Fruit fly (Drosophila melanogaster) whole organism, prepupa: ENCODE results near the gene CG31787.

Source experiments
- CG10669 ChIP-seq: fragments of 200-800 bp; sonication (Bioruptor generic); optimal IDR thresholded peaks from 3 replicates; lab custom pipeline; 2018; ENCODE audit warnings: missing biosample characterization, mild to moderate bottlenecking, missing genetic modification characterization, moderate library complexity
- CG16779 ChIP-seq: fragments of 200-800 bp; sonication (Bioruptor generic); optimal IDR thresholded peaks from 3 replicates; lab custom pipeline; 2017; ENCODE audit warnings: missing biosample characterization, mild to moderate bottlenecking, missing genetic modification characterization
- CG31627 ChIP-seq: fragments of 200-800 bp; sonication (Bioruptor generic); optimal IDR thresholded peaks from 3 replicates; lab custom pipeline; 2016; ENCODE audit warnings: missing biosample characterization, missing genetic modification characterization
- Eip75B ChIP-seq: fragments of 200-800 bp; sonication (Bioruptor generic); optimal IDR thresholded peaks from 3 replicates; lab custom pipeline; 2016; ENCODE audit warnings: missing biosample characterization, missing genetic modification characterization
- Eip93F ChIP-seq: fragments of 200-800 bp; sonication (Bioruptor generic); optimal IDR thresholded peaks from 2 replicates; lab custom pipeline; 2016; ENCODE audit warnings: missing biosample characterization, mild to moderate bottlenecking, missing genetic modification characterization
- Ets96B ChIP-seq: fragments of 200-800 bp; optimal IDR thresholded peaks from 2 replicates; lab custom pipeline; 2019; ENCODE audit warnings: missing biosample characterization, mild to moderate bottlenecking, missing genetic modification characterization, moderate library complexity
- Hr39 ChIP-seq: fragments of 200-800 bp; sonication (Bioruptor generic); optimal IDR thresholded peaks from 2 replicates; lab custom pipeline; 2016; ENCODE audit warnings: missing biosample characterization, missing genetic modification characterization
- OdsH ChIP-seq: fragments of 200-800 bp; sonication (Bioruptor generic); optimal IDR thresholded peaks from 3 replicates; lab custom pipeline; 2016; ENCODE audit warnings: missing biosample characterization, missing genetic modification characterization
- esn ChIP-seq: fragments of 200-800 bp; sonication (Bioruptor generic); optimal IDR thresholded peaks from 2 replicates; lab custom pipeline; 2016; ENCODE audit warnings: missing biosample characterization, mild to moderate bottlenecking, missing genetic modification characterization, moderate library complexity
- vri ChIP-seq: fragments of 200-800 bp; sonication (Bioruptor generic); optimal IDR thresholded peaks from 3 replicates; lab custom pipeline; 2016; ENCODE audit warnings: missing biosample characterization, mild to moderate bottlenecking, missing genetic modification characterization

DNA sequence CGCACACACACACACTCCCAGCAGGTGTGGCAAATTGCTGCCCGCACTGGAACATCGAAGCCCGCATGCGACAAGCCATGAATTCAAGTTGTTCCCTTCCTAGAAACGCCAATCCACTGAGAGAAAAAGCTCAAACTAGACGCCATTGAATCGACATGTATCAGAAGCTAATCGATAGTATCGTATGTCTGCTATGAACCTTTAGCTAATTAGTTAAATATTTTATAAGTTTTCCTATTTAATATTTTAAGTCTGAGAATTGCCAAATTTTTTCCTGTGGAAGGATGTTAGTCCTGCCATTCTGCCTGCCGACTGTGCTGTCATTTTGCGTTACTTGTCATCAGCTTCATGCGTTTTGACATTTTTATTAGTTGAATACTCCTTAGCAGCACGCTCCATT lies 17.7 kb downstream of the CG31787 start:
- TF ChIP-seq CG31627 (GFP tag; lab: Kevin White, UChicago) (no peak), CG16779 (tag; lab: Kevin White, UChicago) (no peak), OdsH (GFP tag; lab: Kevin White, UChicago) (no peak), CG10669 (GFP tag; lab: Kevin White, UChicago) (no peak), Ets96B (tag; lab: Kevin White, UChicago) (no peak), vri (no peak), Eip75B (GFP tag; lab: Kevin White, UChicago) (no peak), Eip93F (GFP tag; lab: Kevin White, UChicago) (no peak), Hr39 (GFP tag; lab: Kevin White, UChicago) (no peak), esn (GFP tag; lab: Kevin White, UChicago) (no peak)
